Fruit fly (Drosophila melanogaster) whole organism, embryonic: ENCODE results near the gene CG18622.

Experiments
- Bgb ChIP-seq: fragments of 200-800 bp; sonication (Bioruptor generic); IDR thresholded peaks from 2 replicates; pipeline ENCODE4 v1.3.6; 2022; ENCODE audit warnings: missing biosample characterization, missing genetic modification characterization; ENCODE audit not compliant: partially characterized antibody
- CG32532 ChIP-seq: fragments of 200-800 bp; sonication (Bioruptor generic); IDR thresholded peaks from 2 replicates; pipeline ENCODE4 v1.3.6; 2022; ENCODE audit warnings: missing biosample characterization, missing genetic modification characterization
- CG33213 ChIP-seq: fragments of 200-800 bp; sonication (Bioruptor generic); optimal IDR thresholded peaks from 3 replicates; lab custom pipeline; 2016; ENCODE audit warnings: missing biosample characterization, missing genetic modification characterization
- CG4730 ChIP-seq: fragments of 200-800 bp; sonication (Bioruptor generic); IDR thresholded peaks from 2 replicates; pipeline ENCODE4 v1.3.6; 2022; ENCODE audit warnings: missing biosample characterization, missing genetic modification characterization
- CG6254 ChIP-seq: fragments of 200-800 bp; sonication (Bioruptor generic); optimal IDR thresholded peaks from 3 replicates; lab custom pipeline; 2017; ENCODE audit warnings: mild to moderate bottlenecking, missing biosample characterization, missing genetic modification reagents, missing genetic modification characterization
- CG6854 ChIP-seq: fragments of 200-800 bp; sonication (Bioruptor generic); optimal IDR thresholded peaks from 3 replicates; lab custom pipeline; 2017; ENCODE audit warnings: missing biosample characterization, mild to moderate bottlenecking, missing genetic modification characterization
- Dip3 ChIP-seq: fragments of 200-800 bp; sonication (Bioruptor generic); optimal IDR thresholded peaks from 3 replicates; lab custom pipeline; 2016; ENCODE audit warnings: missing biosample characterization, missing genetic modification characterization
- NFAT ChIP-seq: fragments of 200-800 bp; sonication (Bioruptor generic); IDR thresholded peaks from 2 replicates; pipeline ENCODE4 v1.3.6; 2022; ENCODE audit warnings: missing biosample characterization, missing genetic modification characterization
- maf-S ChIP-seq: fragments of 200-800 bp; sonication (Bioruptor generic); optimal IDR thresholded peaks from 2 replicates; lab custom pipeline; 2016; ENCODE audit warnings: missing biosample characterization, missing genetic modification characterization
- pnt ChIP-seq: fragments of 200-800 bp; sonication (Bioruptor generic); optimal IDR thresholded peaks from 3 replicates; lab custom pipeline; 2016; ENCODE audit warnings: missing biosample characterization, missing genetic modification characterization
- sim ChIP-seq: fragments of 200-800 bp; sonication (Bioruptor generic); IDR thresholded peaks from 2 replicates; pipeline ENCODE4 v1.3.6; 2022; ENCODE audit warnings: missing biosample characterization, missing genetic modification characterization
- usp ChIP-seq: fragments of >200 bp; optimal IDR thresholded peaks from 2 replicates; lab custom pipeline; 2017; ENCODE audit warnings: missing biosample characterization, missing genetic modification characterization

dm6 chr3R:16974904-16975303, 12.6 kb downstream of the CG18622 start, which contains the start of gene VhaM9.7-d:
- TF ChIP-seq CG4730 = no peak
- no peak for TF ChIP-seq CG33213
- TF ChIP-seq NFAT = no peak
- TF ChIP-seq Dip3 = no peak
- TF ChIP-seq CG6254 (GFP tag; lab: Kevin White, UChicago) = no peak
- no peak for TF ChIP-seq CG6854 (GFP tag; lab: Kevin White, UChicago)
- TF ChIP-seq CG32532 (GFP tag; lab: Robert Waterston, UW) = no peak
- no peak for TF ChIP-seq pnt (GFP tag; lab: Kevin White, UChicago)
- no peak for TF ChIP-seq maf-S (GFP tag; lab: Kevin White, UChicago)
- TF ChIP-seq sim (GFP tag; lab: Robert Waterston, UW) = no peak
- TF ChIP-seq Bgb = no peak
- TF ChIP-seq usp (GFP tag; lab: Kevin White, UChicago) = no peak
